Fruit fly (Drosophila melanogaster): ENCODE results near the gene Alms1a.

The Alms1a gene

dm6 chrX:4613613-4614012, 22.2 kb downstream of the Alms1a start:
- no peak for TF ChIP-seq cic (GFP tag; optimal IDR thresholded peaks at IDR 0.05)
- no peak for TF ChIP-seq bab1 (GFP tag; optimal IDR thresholded peaks at IDR 0.05)
- no peak for TF ChIP-seq CG12768 (GFP tag; optimal IDR thresholded peaks at IDR 0.05)
- no peak for TF ChIP-seq ovo (GFP tag; optimal IDR thresholded peaks at IDR 0.05)
- no peak for TF ChIP-seq cnc (optimal IDR thresholded peaks at IDR 0.05)
- no peak for TF ChIP-seq Hr96 (GFP tag; optimal IDR thresholded peaks at IDR 0.05)
- TF ChIP-seq CG11617 (GFP tag; optimal IDR thresholded peaks at IDR 0.05): no peak
- TF ChIP-seq CG7045 (GFP tag; optimal IDR thresholded peaks at IDR 0.05): no peak
- TF ChIP-seq CG5204 (GFP tag; optimal IDR thresholded peaks at IDR 0.05): no peak
- TF ChIP-seq Crg-1 (GFP tag; optimal IDR thresholded peaks at IDR 0.05): no peak
- TF ChIP-seq kay (GFP tag; ENCODE audit: borderline replicate concordance): no peak

- TF ChIP-seq Clk (GFP tag; optimal IDR thresholded peaks at IDR 0.05): no peak
- TF ChIP-seq Mnt (GFP tag; optimal IDR thresholded peaks at IDR 0.05): peak; percentile 6
- peak; percentile 11 for TF ChIP-seq cic (GFP tag; optimal IDR thresholded peaks at IDR 0.05)
- TF ChIP-seq CG7101 (tag; optimal IDR thresholded peaks at IDR 0.05): peak; percentile 25
- no peak for TF ChIP-seq Hr96 (GFP tag; optimal IDR thresholded peaks at IDR 0.05)
- no peak for TF ChIP-seq ovo (GFP tag; optimal IDR thresholded peaks at IDR 0.05)
- peak; percentile 53 for TF ChIP-seq kay (GFP tag; ENCODE audit: borderline replicate concordance)
Observed at dm6 chrX:4612454-4612853, 23.4 kb downstream of the Alms1a start.

- TF ChIP-seq CG14711 (tag; optimal IDR thresholded peaks at IDR 0.05) (peak; percentile 24), CG1620 (GFP tag; optimal IDR thresholded peaks at IDR 0.05) (peak; percentile 28), Hr96 (GFP tag; optimal IDR thresholded peaks at IDR 0.05) (no peak), CG5204 (GFP tag; optimal IDR thresholded peaks at IDR 0.05) (no peak), toe (GFP tag; optimal IDR thresholded peaks at IDR 0.05) (peak; percentile 22), CG7101 (tag; optimal IDR thresholded peaks at IDR 0.05) (peak; percentile 67), ovo (GFP tag; optimal IDR thresholded peaks at IDR 0.05) (peak; percentile 28), cnc (optimal IDR thresholded peaks at IDR 0.05) (no peak), pad (GFP tag; optimal IDR thresholded peaks at IDR 0.05) (peak; percentile 28), Mnt (GFP tag; optimal IDR thresholded peaks at IDR 0.05) (peak; percentile 35), CG7045 (GFP tag; optimal IDR thresholded peaks at IDR 0.05) (peak; percentile 18), tj (GFP tag; optimal IDR thresholded peaks at IDR 0.05) (peak; percentile 9), Crg-1 (GFP tag; optimal IDR thresholded peaks at IDR 0.05) (peak; percentile 70)
Observed at dm6 chrX:4610481-4610880, 25.3 kb downstream of the Alms1a start.

dm6 chrX:4609737-4610136, 26.1 kb downstream of the Alms1a start:
- TF ChIP-seq CG5204 (GFP tag; optimal IDR thresholded peaks at IDR 0.05) (no peak), ovo (GFP tag; optimal IDR thresholded peaks at IDR 0.05) (peak; percentile 18), CG33017 (tag; optimal IDR thresholded peaks at IDR 0.05) (no peak), CG7101 (tag; optimal IDR thresholded peaks at IDR 0.05) (peak; percentile 11), cic (GFP tag; optimal IDR thresholded peaks at IDR 0.05) (no peak)

dm6 chrX:4606447-4606846, 29.4 kb downstream of the Alms1a start:
- no peak for TF ChIP-seq pad (GFP tag; optimal IDR thresholded peaks at IDR 0.05)
- TF ChIP-seq CG1620 (GFP tag; optimal IDR thresholded peaks at IDR 0.05): no peak
- no peak for TF ChIP-seq ovo (GFP tag; optimal IDR thresholded peaks at IDR 0.05)
- TF ChIP-seq Hr96 (GFP tag; optimal IDR thresholded peaks at IDR 0.05): no peak
- no peak for TF ChIP-seq cic (GFP tag; optimal IDR thresholded peaks at IDR 0.05)
- TF ChIP-seq Crg-1 (GFP tag; optimal IDR thresholded peaks at IDR 0.05): no peak
- TF ChIP-seq CG5204 (GFP tag; optimal IDR thresholded peaks at IDR 0.05): no peak
- no peak for TF ChIP-seq kay (GFP tag; ENCODE audit: borderline replicate concordance)
- no peak for TF ChIP-seq cnc (optimal IDR thresholded peaks at IDR 0.05)
- no peak for TF ChIP-seq CG11617 (GFP tag; optimal IDR thresholded peaks at IDR 0.05)
- TF ChIP-seq CG7045 (GFP tag; optimal IDR thresholded peaks at IDR 0.05): no peak
- no peak for TF ChIP-seq Clk (GFP tag; optimal IDR thresholded peaks at IDR 0.05)
- TF ChIP-seq bab1 (GFP tag; optimal IDR thresholded peaks at IDR 0.05): no peak
- no peak for TF ChIP-seq CG7101 (tag; optimal IDR thresholded peaks at IDR 0.05)

- TF ChIP-seq ovo (GFP tag; optimal IDR thresholded peaks at IDR 0.05) (no peak), tj (GFP tag; optimal IDR thresholded peaks at IDR 0.05) (peak; percentile 91), bab1 (GFP tag; optimal IDR thresholded peaks at IDR 0.05) (peak; percentile 22), Hr96 (GFP tag; optimal IDR thresholded peaks at IDR 0.05) (no peak), toe (GFP tag; optimal IDR thresholded peaks at IDR 0.05) (no peak)
Observed at dm6 chrX:4605313-4605712, 30.5 kb downstream of the Alms1a start.

dm6 chrX:4604553-4604952, 31.3 kb downstream of the Alms1a start:
- TF ChIP-seq Hr96 (GFP tag; optimal IDR thresholded peaks at IDR 0.05): no peak
- TF ChIP-seq Clk (GFP tag; optimal IDR thresholded peaks at IDR 0.05): no peak
- TF ChIP-seq ovo (GFP tag; optimal IDR thresholded peaks at IDR 0.05): no peak
- TF ChIP-seq tj (GFP tag; optimal IDR thresholded peaks at IDR 0.05): peak; percentile 90
- TF ChIP-seq toe (GFP tag; optimal IDR thresholded peaks at IDR 0.05): no peak

- TF ChIP-seq CG14711 (tag; optimal IDR thresholded peaks at IDR 0.05) (peak; percentile 10), cic (GFP tag; optimal IDR thresholded peaks at IDR 0.05) (no peak)
Observed at dm6 chrX:4604107-4604506, 31.7 kb downstream of the Alms1a start.
